Fruit fly (Drosophila melanogaster) whole organism, embryonic: ENCODE measurements around the gene Rpn12.

Experiments
- Abd-B ChIP-seq: fragments of 200-800 bp; sonication (Bioruptor generic); optimal IDR thresholded peaks from 2 replicates; lab custom pipeline; 2018; ENCODE audit warnings: missing biosample characterization, mild to moderate bottlenecking, missing genetic modification characterization, moderate library complexity
- Bgb ChIP-seq: fragments of 200-800 bp; sonication (Bioruptor generic); IDR thresholded peaks from 2 replicates; pipeline ENCODE4 v1.3.6; 2022; ENCODE audit warnings: missing biosample characterization, missing genetic modification characterization; ENCODE audit not compliant: partially characterized antibody
- Bteb2 ChIP-seq: fragments of 200-800 bp; sonication (Bioruptor generic); optimal IDR thresholded peaks from 2 replicates; lab custom pipeline; 2016; ENCODE audit warnings: missing biosample characterization, missing genetic modification characterization
- CG10209 ChIP-seq: fragments of 200-800 bp; sonication (Bioruptor generic); optimal IDR thresholded peaks from 3 replicates; lab custom pipeline; 2017; ENCODE audit warnings: missing biosample characterization, mild to moderate bottlenecking, missing genetic modification characterization, missing genetic modification reagents
- CG10979 ChIP-seq: fragments of 200-800 bp; sonication (Bioruptor generic); optimal IDR thresholded peaks from 2 replicates; lab custom pipeline; 2018; ENCODE audit warnings: missing biosample characterization, mild to moderate bottlenecking, missing genetic modification characterization, moderate library complexity
- CG12155 ChIP-seq: fragments of 200-800 bp; sonication (Bioruptor generic); optimal IDR thresholded peaks from 3 replicates; lab custom pipeline; 2016; ENCODE audit warnings: missing biosample characterization, missing genetic modification characterization
- CG12659 ChIP-seq: fragments of 200-800 bp; sonication (Bioruptor generic); optimal IDR thresholded peaks from 3 replicates; lab custom pipeline; 2017; ENCODE audit warnings: mild to moderate bottlenecking, missing biosample characterization, missing genetic modification reagents, missing genetic modification characterization
- CG14860 ChIP-seq: fragments of 200-800 bp; sonication (Bioruptor generic); IDR thresholded peaks from 3 replicates; pipeline ENCODE4 v1.3.6; 2022; ENCODE audit warnings: missing biosample characterization, missing genetic modification characterization; ENCODE audit not compliant: partially characterized antibody
- CG15514 ChIP-seq: fragments of 200-800 bp; sonication (Bioruptor generic); optimal IDR thresholded peaks from 3 replicates; lab custom pipeline; 2017; ENCODE audit warnings: missing biosample characterization, missing genetic modification characterization, mild to moderate bottlenecking, moderate library complexity, missing genetic modification reagents
- CG1603 ChIP-seq: fragments of 200-800 bp; sonication (Bioruptor generic); optimal IDR thresholded peaks from 2 replicates; lab custom pipeline; 2019; ENCODE audit warnings: missing biosample characterization, mild to moderate bottlenecking, missing genetic modification characterization, moderate library complexity
- CG16779 ChIP-seq: fragments of 200-800 bp; sonication (Bioruptor generic); IDR thresholded peaks from 2 replicates; pipeline ENCODE4 v1.3.6; 2022; ENCODE audit warnings: missing biosample characterization, missing genetic modification characterization
- CG17829 ChIP-seq: fragments of 200-800 bp; optimal IDR thresholded peaks from 2 replicates; lab custom pipeline; 2019; ENCODE audit warnings: missing biosample characterization, mild to moderate bottlenecking, missing genetic modification characterization, moderate library complexity
- CG2116 ChIP-seq: fragments of 200-800 bp; sonication (Bioruptor generic); optimal IDR thresholded peaks from 3 replicates; lab custom pipeline; 2018; ENCODE audit warnings: missing biosample characterization, mild to moderate bottlenecking, missing genetic modification characterization
- CG30020 ChIP-seq: fragments of 200-800 bp; optimal IDR thresholded peaks from 2 replicates; lab custom pipeline; 2019; ENCODE audit warnings: missing biosample characterization, mild to moderate bottlenecking, missing genetic modification characterization, moderate library complexity
- CG31441 ChIP-seq: fragments of 200-800 bp; sonication (Bioruptor generic); IDR thresholded peaks from 2 replicates; pipeline ENCODE4 v1.3.6; 2022; ENCODE audit warnings: missing biosample characterization, missing genetic modification characterization
- CG3726 ChIP-seq: fragments of 200-800 bp; sonication (Bioruptor generic); IDR thresholded peaks from 3 replicates; pipeline ENCODE4, ENCODE4 v1.3.6; 2022; ENCODE audit warnings: missing biosample characterization, missing genetic modification characterization
- CG4424 ChIP-seq: fragments of 200-800 bp; sonication (Bioruptor generic); optimal IDR thresholded peaks from 3 replicates; lab custom pipeline; 2016; ENCODE audit warnings: missing biosample characterization, missing genetic modification characterization
- CG4617 ChIP-seq: fragments of 200-800 bp; sonication (Bioruptor generic); optimal IDR thresholded peaks from 3 replicates; lab custom pipeline; 2016; ENCODE audit warnings: missing biosample characterization, missing genetic modification characterization, borderline replicate concordance
- CG7372 ChIP-seq: fragments of 200-800 bp; sonication (Bioruptor generic); IDR thresholded peaks from 2 replicates; pipeline ENCODE4 v1.3.6; 2022; ENCODE audit warnings: missing biosample characterization, missing genetic modification characterization
- CG7786 ChIP-seq: fragments of 200-800 bp; sonication (Bioruptor generic); optimal IDR thresholded peaks from 2 replicates; lab custom pipeline; 2016; ENCODE audit warnings: missing biosample characterization, missing genetic modification characterization
- CTCF ChIP-seq: fragments of 200-800 bp; sonication (Bioruptor generic); optimal IDR thresholded peaks from 2 replicates; lab custom pipeline; 2017; ENCODE audit warnings: missing biosample characterization, mild to moderate bottlenecking, missing genetic modification characterization, moderate library complexity
- Doc3 ChIP-seq: fragments of 200-800 bp; sonication (Bioruptor generic); IDR thresholded peaks from 3 replicates; pipeline ENCODE4 v1.3.6; 2022; ENCODE audit warnings: missing biosample characterization, missing genetic modification characterization; ENCODE audit not compliant: partially characterized antibody
- E2f2 ChIP-seq: fragments of 200-800 bp; sonication (Bioruptor generic); IDR thresholded peaks from 2 replicates; pipeline ENCODE4 v1.3.6; 2022; ENCODE audit warnings: missing biosample characterization, missing genetic modification characterization
- ERR ChIP-seq: fragments of 200-800 bp; sonication (Bioruptor generic); optimal IDR thresholded peaks from 2 replicates; lab custom pipeline; 2016; ENCODE audit warnings: missing biosample characterization, missing genetic modification characterization
- HLH4C ChIP-seq: fragments of 200-800 bp; sonication (Bioruptor generic); IDR thresholded peaks from 3 replicates; pipeline ENCODE4 v1.3.6; 2022; ENCODE audit warnings: missing biosample characterization, missing genetic modification characterization; ENCODE audit not compliant: partially characterized antibody
- HLHmδ ChIP-seq: fragments of 200-800 bp; sonication (Bioruptor generic); optimal IDR thresholded peaks from 2 replicates; lab custom pipeline; 2018; ENCODE audit warnings: missing biosample characterization, mild to moderate bottlenecking, missing genetic modification characterization, moderate library complexity
- MESR4 ChIP-seq: fragments of 200-800 bp; sonication (Bioruptor generic); optimal IDR thresholded peaks from 2 replicates; lab custom pipeline; 2018; ENCODE audit warnings: missing biosample characterization, mild to moderate bottlenecking, missing genetic modification characterization, moderate library complexity
- Myb ChIP-seq: fragments of 200-800 bp; sonication (Bioruptor generic); optimal IDR thresholded peaks from 2 replicates; lab custom pipeline; 2016; ENCODE audit warnings: missing biosample characterization, missing genetic modification characterization
- Opbp ChIP-seq: fragments of 200-800 bp; sonication (Bioruptor generic); IDR thresholded peaks from 3 replicates; pipeline ENCODE4 v1.3.6; 2022; ENCODE audit warnings: missing biosample characterization, missing genetic modification characterization; ENCODE audit not compliant: partially characterized antibody
- Scr ChIP-seq: fragments of 200-800 bp; sonication (Bioruptor generic); IDR thresholded peaks from 2 replicates; pipeline ENCODE4 v1.3.6; 2022; ENCODE audit warnings: missing biosample characterization, missing genetic modification characterization; ENCODE audit not compliant: partially characterized antibody
- Vsx1 ChIP-seq: fragments of 200-800 bp; sonication (Bioruptor generic); optimal IDR thresholded peaks from 2 replicates; lab custom pipeline; 2017; ENCODE audit warnings: missing biosample characterization, mild to moderate bottlenecking, missing genetic modification characterization, missing genetic modification reagents
- YL-1 ChIP-seq: fragments of 200-800 bp; sonication (Bioruptor generic); optimal IDR thresholded peaks from 3 replicates; lab custom pipeline; 2017; ENCODE audit warnings: missing biosample characterization, mild to moderate bottlenecking, missing genetic modification characterization
- amos ChIP-seq: fragments of 200-800 bp; sonication (Bioruptor generic); IDR thresholded peaks from 2 replicates; pipeline ENCODE4 v1.3.6; 2022; ENCODE audit warnings: missing biosample characterization, missing genetic modification characterization; ENCODE audit not compliant: partially characterized antibody
- btn ChIP-seq: fragments of 200-800 bp; sonication (Bioruptor generic); optimal IDR thresholded peaks from 2 replicates; lab custom pipeline; 2016; ENCODE audit warnings: missing biosample characterization, missing genetic modification characterization
- chinmo ChIP-seq: fragments of 200-800 bp; sonication (Bioruptor generic); IDR thresholded peaks from 4 replicates; pipeline ENCODE4 v1.3.6; 2022; ENCODE audit warnings: missing biosample characterization, missing genetic modification characterization; ENCODE audit not compliant: partially characterized antibody
- fd3F ChIP-seq: fragments of 200-800 bp; sonication (Bioruptor generic); optimal IDR thresholded peaks from 2 replicates; lab custom pipeline; 2018; ENCODE audit warnings: missing biosample characterization, mild to moderate bottlenecking, missing genetic modification characterization, moderate library complexity
- h ChIP-seq: fragments of >200 bp; optimal IDR thresholded peaks from 2 replicates; lab custom pipeline; 2017
- hbn ChIP-seq: fragments of 200-800 bp; sonication (Bioruptor generic); IDR thresholded peaks from 2 replicates; pipeline ENCODE4 v1.3.6; 2022; ENCODE audit warnings: missing biosample characterization, missing genetic modification characterization; ENCODE audit not compliant: partially characterized antibody
- inv ChIP-seq: fragments of 200-800 bp; sonication (Bioruptor generic); IDR thresholded peaks from 2 replicates; pipeline ENCODE4 v1.3.6; 2022; ENCODE audit warnings: missing biosample characterization, missing genetic modification characterization; ENCODE audit not compliant: partially characterized antibody
- knrl ChIP-seq: fragments of 200-800 bp; sonication (Bioruptor generic); IDR thresholded peaks from 3 replicates; pipeline ENCODE4 v1.3.6; 2022; ENCODE audit warnings: missing biosample characterization, missing genetic modification characterization; ENCODE audit not compliant: partially characterized antibody
- nom ChIP-seq: fragments of 200-800 bp; sonication (Bioruptor generic); optimal IDR thresholded peaks from 2 replicates; lab custom pipeline; 2017; ENCODE audit warnings: missing biosample characterization, missing genetic modification characterization, mild to moderate bottlenecking, moderate library complexity, missing genetic modification reagents
- phol ChIP-seq: fragments of 200-800 bp; sonication (Bioruptor generic); optimal IDR thresholded peaks from 3 replicates; lab custom pipeline; 2018; ENCODE audit warnings: missing biosample characterization, mild to moderate bottlenecking, missing genetic modification characterization, moderate library complexity
- pros ChIP-seq: fragments of 200-800 bp; sonication (Bioruptor generic); optimal IDR thresholded peaks from 3 replicates; lab custom pipeline; 2019; ENCODE audit warnings: missing biosample characterization, mild to moderate bottlenecking, missing genetic modification characterization, moderate library complexity
- pzg ChIP-seq: fragments of 200-800 bp; sonication (Bioruptor generic); optimal IDR thresholded peaks from 3 replicates; lab custom pipeline; 2018; ENCODE audit warnings: missing biosample characterization, mild to moderate bottlenecking, missing genetic modification characterization, moderate library complexity
- row ChIP-seq: fragments of 200-800 bp; sonication (Bioruptor generic); IDR thresholded peaks from 3 replicates; pipeline ENCODE4 v1.3.6; 2022; ENCODE audit warnings: missing biosample characterization, missing genetic modification characterization
- scrt ChIP-seq: fragments of 200-800 bp; sonication (Bioruptor generic); optimal IDR thresholded peaks from 2 replicates; lab custom pipeline; 2018; ENCODE audit warnings: missing biosample characterization, mild to moderate bottlenecking, missing genetic modification characterization, moderate library complexity
- sens ChIP-seq: fragments of 200-800 bp; sonication (Bioruptor generic); peaks from one replicate; lab custom pipeline; 2016; ENCODE audit warnings: missing biosample characterization, missing genetic modification characterization
- unc-4 ChIP-seq: fragments of 200-800 bp; sonication (Bioruptor generic); IDR thresholded peaks from 2 replicates; pipeline ENCODE4 v1.3.6; 2022; ENCODE audit warnings: missing biosample characterization, missing genetic modification characterization; ENCODE audit not compliant: partially characterized antibody
- zen ChIP-seq: fragments of 200-800 bp; sonication (Bioruptor generic); optimal IDR thresholded peaks from 3 replicates; lab custom pipeline; 2018; ENCODE audit warnings: missing biosample characterization, mild to moderate bottlenecking, missing genetic modification characterization, moderate library complexity

Rpn12 gene

DNA sequence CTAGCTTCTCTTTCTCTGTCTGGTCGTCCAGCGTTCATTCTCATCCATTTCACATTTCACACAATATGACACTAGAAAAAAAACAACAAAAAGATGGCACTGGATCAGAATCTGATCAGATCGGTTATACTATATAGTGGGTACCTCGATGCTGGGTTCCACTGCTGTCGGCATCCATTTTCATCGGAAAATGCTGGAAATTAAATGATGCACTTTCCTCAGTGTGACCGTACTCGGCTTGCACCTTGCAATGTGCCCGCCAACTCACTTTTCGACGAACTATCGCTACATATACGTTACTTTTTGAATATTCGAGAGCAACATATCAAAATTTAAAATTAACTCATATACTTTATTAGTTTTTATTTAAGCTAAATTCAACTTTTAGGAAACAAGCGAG lies 8.0 kb downstream of the Rpn12 start, which contains the start of gene tra (continued):
- TF ChIP-seq hbn (GFP tag; lab: Robert Waterston, UW): peak; percentile 53
- peak; percentile 83 for TF ChIP-seq Opbp (GFP tag; lab: Robert Waterston, UW)
- peak; percentile 42 for TF ChIP-seq CG15514 (GFP tag; lab: Kevin White, UChicago)
- TF ChIP-seq E2f2 (GFP tag; lab: Robert Waterston, UW): peak; percentile 76
- TF ChIP-seq Abd-B (GFP tag; lab: Kevin White, UChicago): no peak
- no peak for TF ChIP-seq CG4424 (GFP tag; lab: Kevin White, UChicago)
- TF ChIP-seq h (lab: Kevin White, UChicago): no peak
- peak; percentile 36 for TF ChIP-seq nom (GFP tag; lab: Kevin White, UChicago)
- TF ChIP-seq row: 0 out of 3 replicates have a peak, but pooled peaks have one; percentile 11
- TF ChIP-seq Doc3 (GFP tag; lab: Robert Waterston, UW): peak; percentile 60
- peak; percentile 58 for TF ChIP-seq pzg (GFP tag; lab: Kevin White, UChicago)
- TF ChIP-seq CG12155 (GFP tag; lab: Kevin White, UChicago): no peak
- peak; percentile 57; the same call in 2 of the 3 replicates for TF ChIP-seq knrl (GFP tag; lab: Robert Waterston, UW)
- no peak for TF ChIP-seq Vsx1 (GFP tag; lab: Kevin White, UChicago)
- TF ChIP-seq fd3F (GFP tag; lab: Kevin White, UChicago): no peak
- peak; percentile 31 for TF ChIP-seq YL-1 (GFP tag; lab: Kevin White, UChicago)
- peak; percentile 57 for TF ChIP-seq Bgb (GFP tag; lab: Robert Waterston, UW)
- TF ChIP-seq Scr (GFP tag; lab: Robert Waterston, UW): peak; percentile 70
- TF ChIP-seq CG10979 (tag; lab: Kevin White, UChicago): peak; percentile 4
- peak; percentile 75 for TF ChIP-seq CG4617 (GFP tag; lab: Kevin White, UChicago)
- TF ChIP-seq btn (GFP tag; lab: Kevin White, UChicago): no peak
- no peak for TF ChIP-seq CG3726
- no peak for TF ChIP-seq CG10209
- TF ChIP-seq unc-4: peak; percentile 68
- TF ChIP-seq CG12659 (GFP tag; lab: Kevin White, UChicago): no peak
- peak; percentile 60 for TF ChIP-seq CG2116
- TF ChIP-seq amos (GFP tag; lab: Robert Waterston, UW): peak; percentile 61
- TF ChIP-seq scrt (GFP tag; lab: Kevin White, UChicago): no peak
- TF ChIP-seq CG7372: no peak
- peak; percentile 72 for TF ChIP-seq sens (GFP tag; lab: Kevin White, UChicago)
- no peak for TF ChIP-seq CG31441 (GFP tag; lab: Robert Waterston, UW)
- peak; percentile 38; the same call in 1 of the 2 replicates for TF ChIP-seq inv (GFP tag; lab: Robert Waterston, UW)
- peak; percentile 7 for TF ChIP-seq CG30020
- TF ChIP-seq CG16779 (GFP tag; lab: Robert Waterston, UW): no peak
- peak; percentile 96 for TF ChIP-seq Myb (GFP tag; lab: Kevin White, UChicago)
- TF ChIP-seq MESR4 (GFP tag; lab: Kevin White, UChicago): peak; percentile 82
- peak; percentile 88; the same call in 2 of the 4 replicates for TF ChIP-seq chinmo
- TF ChIP-seq HLHmδ (GFP tag; lab: Kevin White, UChicago): peak; percentile 1
- peak; percentile 26 for TF ChIP-seq CG17829
- peak; percentile 27 for TF ChIP-seq zen
- peak; percentile 12 for TF ChIP-seq CTCF (GFP tag; lab: Kevin White, UChicago)
- TF ChIP-seq CG1603 (tag; lab: Kevin White, UChicago): peak; percentile 71
- TF ChIP-seq ERR (GFP tag; lab: Kevin White, UChicago): no peak
- TF ChIP-seq Bteb2 (GFP tag; lab: Kevin White, UChicago): no peak
- no peak for TF ChIP-seq CG7786 (GFP tag; lab: Kevin White, UChicago)
- TF ChIP-seq pros (GFP tag; lab: Kevin White, UChicago): no peak
- TF ChIP-seq CG14860 (GFP tag; lab: Robert Waterston, UW): 0 out of 3 replicates have a peak, but pooled peaks have one; percentile 13
- TF ChIP-seq HLH4C (GFP tag; lab: Robert Waterston, UW): no peak
- TF ChIP-seq phol (tag; lab: Kevin White, UChicago): peak; percentile 73
